Fruit fly (Drosophila melanogaster): Measurements from ENCODE around the gene CG32645.

DNA sequence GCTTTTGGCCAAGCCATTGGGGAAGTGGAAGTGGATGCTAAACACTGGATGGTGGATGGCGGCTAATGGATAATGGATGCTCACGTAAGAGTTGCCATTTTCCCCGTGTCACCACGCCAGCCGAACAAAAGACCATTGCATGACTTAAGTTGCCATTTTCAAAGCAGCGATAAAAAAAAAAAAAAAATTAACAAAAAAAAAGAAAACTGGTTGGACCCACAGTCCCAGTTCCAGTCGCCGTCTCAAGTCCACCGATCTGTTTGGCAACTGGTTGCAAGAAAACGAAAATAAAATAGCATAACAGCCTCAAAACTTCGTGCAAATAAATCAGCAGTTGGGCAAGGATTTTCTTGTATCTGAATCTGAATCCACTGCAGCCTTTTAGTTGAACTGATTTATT, 10.1 kb downstream of the CG32645 start:
- TF ChIP-seq Dll (optimal IDR thresholded peaks at IDR 0.05) (no peak), usp (GFP tag; optimal IDR thresholded peaks at IDR 0.05) (no peak), psq (optimal IDR thresholded peaks at IDR 0.05) (no peak), CG8478 (optimal IDR thresholded peaks at IDR 0.05) (no peak)

All from whole organism.